Worm (Caenorhabditis elegans): Measurements from ENCODE around the gene T26C5.3.

ce11 chrII:9242804-9243203 is 6.4 kb downstream of the T26C5.3 start:
- TF ChIP-seq ama-1 (optimal IDR thresholded peaks at IDR 0.05): no peak
- TF ChIP-seq aly-1 (tag; optimal IDR thresholded peaks at IDR 0.05): no peak
- TF ChIP-seq B0310.2 (tag; optimal IDR thresholded peaks at IDR 0.05): no peak
- no peak for TF ChIP-seq hnd-1 (tag; optimal IDR thresholded peaks at IDR 0.05)

All from whole organism, early embryonic.